Fruit fly (Drosophila melanogaster) Kc167 (cell line): ENCODE results near the gene Sdhaf3.

Experiments
- h ChIP-seq: fragments of >200 bp; optimal IDR thresholded peaks from 3 replicates; lab custom pipeline; 2018; ENCODE audit warnings: missing external identifiers
- insv ChIP-seq: fragments of >200 bp; optimal IDR thresholded peaks from 3 replicates; lab custom pipeline; 2018; ENCODE audit warnings: missing external identifiers

DNA sequence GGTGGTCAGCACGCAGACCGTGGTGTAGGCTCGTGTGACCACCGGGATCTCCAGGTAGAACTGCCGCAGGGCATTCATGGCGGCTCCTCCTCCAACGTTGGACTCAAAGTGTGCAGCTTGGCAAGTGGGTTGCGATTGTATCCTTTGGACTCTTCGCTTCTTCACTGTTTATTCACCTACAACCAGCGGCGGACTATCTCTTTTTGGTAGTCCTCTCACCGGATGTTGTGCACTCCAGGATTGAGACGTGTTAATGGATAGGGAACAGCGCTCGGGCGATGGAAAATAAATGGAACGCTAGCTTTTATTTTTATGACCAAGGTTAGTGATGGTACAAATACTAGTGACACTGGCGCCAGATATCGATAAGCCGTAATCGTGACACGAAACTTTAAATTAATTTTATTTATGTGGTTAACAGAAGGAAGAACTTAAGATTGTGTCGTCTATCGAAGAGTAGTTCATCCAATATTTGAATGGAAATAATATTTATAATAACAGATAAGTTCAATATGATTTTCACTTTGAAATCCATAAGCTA lies 1.7 kb upstream of the Sdhaf3 start, which contains the start of gene Der-2:
- TF ChIP-seq insv (lab: Kevin White, UChicago) (no peak), h (lab: Kevin White, UChicago) (no peak)
